Worm (Caenorhabditis elegans): Measurements from ENCODE around the gene F21A3.4.

F21A3.4 gene

ce11 chrV:15493680-15494079 lies 42.7 kb upstream of the F21A3.4 start, which contains the start of gene srh-218:
TSS of gene srh-218 (plus strand) at chrV:15493980.
- no peak for TF ChIP-seq nhr-237 (tag; optimal IDR thresholded peaks at IDR 0.05)
- no peak for TF ChIP-seq ceh-88 (GFP tag; IDR thresholded peaks at IDR 0.05)
- no peak for TF ChIP-seq lin-13 (GFP tag; optimal IDR thresholded peaks at IDR 0.05)
- no peak for TF ChIP-seq swsn-7 (tag; optimal IDR thresholded peaks at IDR 0.05)
- TF ChIP-seq tbx-2 (tag; optimal IDR thresholded peaks at IDR 0.05): no peak
- no peak for TF ChIP-seq fkh-4 (tag; optimal IDR thresholded peaks at IDR 0.05; ENCODE audit: borderline replicate concordance)
- TF ChIP-seq dsc-1 (tag; optimal IDR thresholded peaks at IDR 0.05): no peak
- no peak for TF ChIP-seq grh-1 (GFP tag; IDR thresholded peaks at IDR 0.05)
- no peak for TF ChIP-seq sptf-1 (tag; optimal IDR thresholded peaks at IDR 0.05)
- no peak for TF ChIP-seq hpl-2 (GFP tag; optimal IDR thresholded peaks at IDR 0.05)
- TF ChIP-seq pag-3 (tag; optimal IDR thresholded peaks at IDR 0.05; ENCODE audit: borderline replicate concordance, insufficient read depth): no peak
- no peak for TF ChIP-seq efl-3 (GFP tag; optimal IDR thresholded peaks at IDR 0.05)
- no peak for TF ChIP-seq vab-15 (tag; optimal IDR thresholded peaks at IDR 0.05)
- no peak for TF ChIP-seq tlp-1 (tag; optimal IDR thresholded peaks at IDR 0.05)
- TF ChIP-seq elt-3 (tag; optimal IDR thresholded peaks at IDR 0.05): no peak

ce11 chrV:15495169-15495568 lies 41.3 kb upstream of the F21A3.4 start, which contains the start of gene srh-219:
TSS of gene srh-219 (plus strand) at chrV:15495469.
- no peak for TF ChIP-seq ces-1 (GFP tag; optimal IDR thresholded peaks at IDR 0.05)
- TF ChIP-seq efl-1 (optimal IDR thresholded peaks at IDR 0.05): no peak
- peak in 1 of 2 experiments; percentile 48 for TF ChIP-seq efl-1 (GFP tag; optimal IDR thresholded peaks at IDR 0.05 in 1 of 2)
- no peak for TF ChIP-seq ztf-4 (tag; optimal IDR thresholded peaks at IDR 0.05)

DNA sequence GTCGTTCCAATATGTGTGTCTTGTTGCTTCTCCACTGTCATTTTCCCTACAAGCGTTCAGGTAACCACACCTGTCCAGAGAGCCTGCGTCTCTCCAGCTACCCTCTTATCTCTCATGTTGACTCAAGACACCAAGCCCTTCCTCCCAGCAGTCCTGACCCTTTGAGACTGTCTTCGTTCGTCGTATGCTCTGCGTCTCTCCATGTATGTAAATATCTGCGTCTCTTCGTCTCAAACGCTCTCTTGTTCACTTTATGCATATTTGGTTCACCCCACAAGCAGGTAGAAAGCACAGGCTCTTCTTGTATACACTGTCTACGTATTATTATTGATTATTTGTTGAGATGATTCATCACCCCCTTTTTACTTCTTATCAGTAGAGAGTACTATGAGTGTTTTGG lies 38.7 kb upstream of the F21A3.4 start:
- TF ChIP-seq dsc-1 (tag; optimal IDR thresholded peaks at IDR 0.05): no peak
- peak; percentile 20 to 48 for TF ChIP-seq efl-1 (optimal IDR thresholded peaks at IDR 0.05)
- no peak for TF ChIP-seq efl-1 (GFP tag; optimal IDR thresholded peaks at IDR 0.05 in 1 of 2)
- TF ChIP-seq lin-14 (GFP tag; optimal IDR thresholded peaks at IDR 0.05): peak; percentile 68
- peak; percentile 21 for TF ChIP-seq nhr-77 (tag; optimal IDR thresholded peaks at IDR 0.05)
- peak in 1 of 2 experiments; percentile 18 for TF ChIP-seq mdl-1 (tag; optimal IDR thresholded peaks at IDR 0.05)
- peak; percentile 3 for TF ChIP-seq fos-1 (tag; optimal IDR thresholded peaks at IDR 0.05)
- peak; percentile 48 for TF ChIP-seq nhr-90 (tag; optimal IDR thresholded peaks at IDR 0.05; ENCODE audit: poor library complexity)
- peak; percentile 30 for TF ChIP-seq swsn-7 (tag; optimal IDR thresholded peaks at IDR 0.05)
- TF ChIP-seq dpl-1 (GFP tag; optimal IDR thresholded peaks at IDR 0.05): no peak
- no peak for TF ChIP-seq ces-1 (GFP tag; optimal IDR thresholded peaks at IDR 0.05)
- no peak for TF ChIP-seq ztf-4 (tag; optimal IDR thresholded peaks at IDR 0.05)
- no peak for TF ChIP-seq snpc-4 (tag; optimal IDR thresholded peaks at IDR 0.05)
- TF ChIP-seq mep-1 (tag; optimal IDR thresholded peaks at IDR 0.05): no peak
- TF ChIP-seq elt-2 (tag; optimal IDR thresholded peaks at IDR 0.05): peak; percentile 88
- TF ChIP-seq nhr-20 (tag; optimal IDR thresholded peaks at IDR 0.05): peak; percentile 19
- no peak for TF ChIP-seq unc-62 (GFP tag; optimal IDR thresholded peaks at IDR 0.05)
- peak; percentile 19 for TF ChIP-seq tbx-2 (tag; optimal IDR thresholded peaks at IDR 0.05)
- no peak for TF ChIP-seq mef-2 (tag; optimal IDR thresholded peaks at IDR 0.05)
- peak; percentile 82 for TF ChIP-seq jun-1 (tag; optimal IDR thresholded peaks at IDR 0.05)
- peak in 1 of 2 experiments; percentile 49 for TF ChIP-seq lin-35 (GFP tag; optimal IDR thresholded peaks at IDR 0.05)

DNA sequence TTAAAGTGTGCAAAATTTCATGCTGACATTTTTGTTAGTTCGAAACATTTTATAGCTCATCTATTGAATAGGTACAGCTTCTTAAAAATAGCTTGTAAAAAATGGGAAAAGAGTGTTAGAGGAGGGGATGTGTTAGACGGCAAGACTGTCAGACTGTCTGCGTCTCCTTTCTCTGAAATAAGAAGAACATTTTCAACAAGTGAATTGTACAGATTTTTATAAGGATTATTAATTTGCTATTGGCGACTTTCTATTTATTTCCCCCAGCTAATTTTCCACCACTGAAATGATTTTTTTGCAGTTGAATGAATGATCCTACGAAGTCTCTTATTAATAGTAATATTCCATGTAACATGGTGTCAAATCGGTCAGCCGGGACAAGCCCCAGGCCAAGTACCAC lies 38.0 kb upstream of the F21A3.4 start, which contains the start of gene C06B8.7:
Gene C06B8.7 (plus strand): TSS at position 301 of the 400 bp plus-strand sequence.
- TF ChIP-seq mab-9 (GFP tag; IDR thresholded peaks at IDR 0.05): no peak
- no peak for TF ChIP-seq jun-1 (tag; optimal IDR thresholded peaks at IDR 0.05)
- no peak for TF ChIP-seq efl-1 (optimal IDR thresholded peaks at IDR 0.05)
- no peak for TF ChIP-seq efl-1 (GFP tag; optimal IDR thresholded peaks at IDR 0.05 in 1 of 2)
- TF ChIP-seq nhr-237 (tag; optimal IDR thresholded peaks at IDR 0.05): no peak
- TF ChIP-seq hlh-17 (GFP tag; optimal IDR thresholded peaks at IDR 0.05; ENCODE audit: borderline replicate concordance): no peak
- TF ChIP-seq skn-1 (tag; optimal IDR thresholded peaks at IDR 0.05): no peak
- TF ChIP-seq hlh-4 (tag; optimal IDR thresholded peaks at IDR 0.05): no peak
- TF ChIP-seq nhr-11 (tag; optimal IDR thresholded peaks at IDR 0.05): no peak
- no peak for TF ChIP-seq egl-27 (tag; optimal IDR thresholded peaks at IDR 0.05)
- TF ChIP-seq nhr-84 (tag; optimal IDR thresholded peaks at IDR 0.05): no peak
- TF ChIP-seq lir-3 (tag; optimal IDR thresholded peaks at IDR 0.05; ENCODE audit: poor library complexity): no peak
